Worm (Caenorhabditis elegans) whole organism, early embryonic: Measurements from ENCODE around the gene T24B8.3.

Source experiments
- B0310.2 ChIP-seq: sonication (generic microtip); optimal IDR thresholded peaks from 2 replicates; lab custom pipeline; 2016; ENCODE audit warnings: mild to moderate bottlenecking, missing genetic modification characterization, missing compliant biosample characterization
- ama-1 ChIP-seq: fragments of 150-350 bp; optimal IDR thresholded peaks from 2 replicates; lab custom pipeline; 2014
- ceh-13 ChIP-seq: fragments of 200-800 bp; sonication (Bioruptor generic); optimal IDR thresholded peaks from 2 replicates; lab custom pipeline; 2018; ENCODE audit warnings: mild to moderate bottlenecking, missing genetic modification characterization, missing compliant biosample characterization
- ceh-36 ChIP-seq: sonication (generic microtip); optimal IDR thresholded peaks from 2 replicates; lab custom pipeline; 2016; ENCODE audit warnings: missing genetic modification characterization, inconsistent platforms, missing compliant biosample characterization
- ets-7 ChIP-seq: sonication (generic microtip); optimal IDR thresholded peaks from 2 replicates; lab custom pipeline; 2016; ENCODE audit warnings: missing genotype, missing genetic modification characterization, missing compliant biosample characterization
- flt-1 ChIP-seq: fragments of 200-800 bp; sonication (Bioruptor generic); IDR thresholded peaks from 2 replicates; pipeline ENCODE4 v1.3.6; 2022; ENCODE audit warnings: missing genetic modification characterization, missing compliant biosample characterization
- pes-1 ChIP-seq: fragments of 200-800 bp; sonication (Bioruptor generic); IDR thresholded peaks from 2 replicates; pipeline ENCODE4 v1.3.6; 2022; ENCODE audit warnings: missing genetic modification reagents, missing genetic modification characterization, missing compliant biosample characterization
- scrt-1 ChIP-seq: fragments of 200-800 bp; sonication (Bioruptor generic); IDR thresholded peaks from 2 replicates; pipeline ENCODE4 v1.3.6; 2022; ENCODE audit warnings: missing genetic modification characterization, missing compliant biosample characterization
- sea-1 ChIP-seq: fragments of 200-800 bp; sonication (Bioruptor generic); conservative IDR thresholded peaks from 2 replicates; pipeline ENCODE4 v1.3.6; 2022; ENCODE audit warnings: missing genetic modification characterization, missing compliant biosample characterization
- tbx-37 ChIP-seq: fragments of 200-800 bp; sonication (Bioruptor generic); conservative IDR thresholded peaks from 2 replicates; pipeline ENCODE4 v1.3.6; 2022; ENCODE audit warnings: missing genetic modification reagents, missing genetic modification characterization, missing compliant biosample characterization

- TF ChIP-seq sea-1 (no peak), B0310.2 (tag; lab: Kevin White, UChicago) (no peak), scrt-1 (GFP tag; lab: Robert Waterston, UW) (no peak), flt-1 (no peak), ama-1 (no peak), ets-7 (no peak), tbx-37 (no peak), ceh-36 (tag; lab: Kevin White, UChicago) (no peak), pes-1 (GFP tag; lab: Robert Waterston, UW) (no peak), ceh-13 (GFP tag; lab: Kevin White, UChicago) (no peak)
Measured at ce11 chrII:9094247-9094790, 33.4 kb upstream of the T24B8.3 start.
